Worm (Caenorhabditis elegans): ENCODE data around the gene ttr-40.

ttr-40 gene

DNA sequence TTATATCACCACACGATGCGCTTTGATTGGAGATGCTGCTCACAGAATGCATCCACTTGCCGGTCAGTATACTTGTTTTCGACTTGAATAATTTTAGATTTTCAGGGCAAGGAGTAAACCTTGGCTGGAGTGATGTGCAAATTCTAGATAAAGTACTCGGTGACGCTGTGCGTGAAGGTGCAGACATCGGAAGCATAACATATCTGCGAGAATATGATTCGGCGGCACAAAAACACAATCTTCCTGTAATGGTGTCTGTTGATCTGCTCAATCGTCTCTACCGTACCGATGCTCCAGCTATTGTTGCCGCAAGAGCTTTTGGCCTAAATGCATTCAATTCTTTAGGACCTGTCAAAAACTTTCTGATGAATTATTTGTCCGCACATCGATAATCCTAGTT, 16.8 kb downstream of the ttr-40 start (continued):
- TF ChIP-seq skn-1 (tag; optimal IDR thresholded peaks at IDR 0.05) (no peak), aly-2 (tag; optimal IDR thresholded peaks at IDR 0.05) (no peak), fos-1 (tag; optimal IDR thresholded peaks at IDR 0.05) (no peak), ztf-11 (tag; optimal IDR thresholded peaks at IDR 0.05) (no peak), snpc-4 (tag; optimal IDR thresholded peaks at IDR 0.05) (no peak), sma-3 (GFP tag; optimal IDR thresholded peaks at IDR 0.05) (peak; percentile 51), sma-9 (GFP tag; optimal IDR thresholded peaks at IDR 0.05) (peak; percentile 44), sma-9 (tag; optimal IDR thresholded peaks at IDR 0.05) (no peak), dmd-4 (tag; optimal IDR thresholded peaks at IDR 0.05) (no peak), sem-4 (tag; optimal IDR thresholded peaks at IDR 0.05) (no peak), gmeb-1 (tag; optimal IDR thresholded peaks at IDR 0.05) (no peak), zag-1 (tag; optimal IDR thresholded peaks at IDR 0.05) (no peak), F13H6.1 (tag; optimal IDR thresholded peaks at IDR 0.05) (no peak), nhr-11 (tag; optimal IDR thresholded peaks at IDR 0.05) (no peak), crh-2 (tag; optimal IDR thresholded peaks at IDR 0.05) (no peak), R02D3.7 (tag; optimal IDR thresholded peaks at IDR 0.05) (no peak)

DNA sequence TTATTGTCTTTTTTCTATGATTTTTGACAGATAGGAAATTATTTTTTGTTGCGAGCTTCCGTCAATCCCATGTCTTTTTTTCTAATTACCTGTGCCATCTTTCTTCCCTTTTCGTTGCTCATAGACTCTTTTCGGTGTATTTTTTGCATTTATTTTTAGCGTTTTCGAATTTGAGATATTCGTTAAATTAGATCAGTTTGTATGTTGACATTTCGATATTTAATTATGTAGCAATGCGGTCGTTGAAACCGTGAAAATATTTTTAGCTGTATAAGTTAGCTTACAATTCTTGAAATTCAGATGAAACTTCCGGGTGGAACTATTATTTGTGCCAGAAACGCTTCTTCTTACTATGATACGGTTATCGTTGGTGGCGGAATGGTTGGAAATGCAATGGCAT, 18.8 kb downstream of the ttr-40 start, which contains the start of gene coq-6:
Gene coq-6, plus strand, starts transcription at position 301 of the 400 bp plus-strand sequence.
- TF ChIP-seq nhr-11 (tag; optimal IDR thresholded peaks at IDR 0.05) (no peak), alr-1 (tag; optimal IDR thresholded peaks at IDR 0.05) (no peak), aly-2 (tag; optimal IDR thresholded peaks at IDR 0.05) (no peak), zag-1 (tag; optimal IDR thresholded peaks at IDR 0.05) (no peak), nhr-25 (tag; optimal IDR thresholded peaks at IDR 0.05) (no peak), nhr-23 (tag; optimal IDR thresholded peaks at IDR 0.05) (no peak), blmp-1 (tag; optimal IDR thresholded peaks at IDR 0.05; ENCODE audit: insufficient read depth) (no peak), egl-27 (tag; optimal IDR thresholded peaks at IDR 0.05) (no peak), dmd-4 (tag; optimal IDR thresholded peaks at IDR 0.05) (no peak)

DNA sequence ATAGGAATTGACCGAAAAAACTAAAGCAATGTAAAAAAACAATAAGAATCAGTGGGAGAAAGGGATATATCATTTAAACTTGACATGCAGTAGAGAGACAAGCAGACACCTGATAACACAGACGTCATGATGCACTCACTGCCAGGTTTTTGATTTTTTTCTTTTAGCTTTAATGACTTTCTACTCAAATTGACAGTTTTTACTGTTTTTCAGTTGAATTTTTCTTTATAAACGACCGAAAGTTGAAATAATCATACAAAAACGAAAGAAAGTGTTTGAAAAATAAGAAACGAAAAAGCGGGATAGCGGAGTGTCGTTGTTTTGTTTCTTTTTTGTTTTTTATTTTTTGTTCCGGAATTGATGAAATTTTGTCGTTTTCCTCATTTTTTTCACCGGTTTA, 21.1 kb downstream of the ttr-40 start, which contains the start of gene ucp-4:
Gene ucp-4, plus strand, starts transcription at position 83 of the 400 bp plus-strand sequence.
- TF ChIP-seq nhr-10 (tag; optimal IDR thresholded peaks at IDR 0.05) (no peak), ztf-1 (GFP tag; conservative IDR thresholded peaks at IDR 0.05) (no peak), nhr-6 (tag; optimal IDR thresholded peaks at IDR 0.05) (no peak), Y55F3AM.14 (GFP tag; optimal IDR thresholded peaks at IDR 0.05) (no peak), ZK546.5 (tag; optimal IDR thresholded peaks at IDR 0.05) (no peak), mab-5 (tag; optimal IDR thresholded peaks at IDR 0.05) (no peak), C34F6.9 (tag; optimal IDR thresholded peaks at IDR 0.05) (peak; percentile 37)

DNA sequence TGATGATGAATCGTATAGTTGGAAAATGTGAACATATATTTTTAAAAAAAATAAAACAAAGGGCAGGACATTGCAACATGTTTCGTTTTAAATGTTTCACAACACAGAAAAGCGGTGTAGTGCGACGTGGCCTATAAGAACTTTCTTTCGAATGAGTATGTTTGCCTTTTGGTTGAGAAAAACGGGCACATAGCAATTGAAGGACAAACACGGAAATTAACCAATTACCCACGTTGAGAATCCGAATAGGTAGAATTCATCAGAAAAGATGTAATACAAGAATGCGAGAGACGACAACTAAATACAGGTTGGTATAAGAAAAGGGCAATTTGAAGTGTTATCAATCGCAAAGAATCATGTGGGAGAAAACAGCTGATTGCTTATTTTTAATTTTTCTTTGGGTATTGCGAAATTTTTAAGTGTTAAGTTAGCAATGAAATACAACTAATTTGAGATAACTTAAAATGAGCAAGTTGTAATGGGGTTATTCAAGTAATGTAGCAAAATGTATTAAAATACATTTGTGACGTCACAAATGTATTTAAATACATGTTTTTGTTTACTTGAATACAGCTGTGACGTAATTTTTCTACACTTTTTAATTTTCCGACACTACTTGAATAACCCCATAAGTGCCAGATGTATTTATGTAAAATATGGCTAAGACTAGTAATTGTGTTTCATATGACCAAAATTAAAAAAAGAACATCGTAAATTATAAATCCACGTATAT, 21.8 kb downstream of the ttr-40 start, which contains the start of gene acl-14:
Gene acl-14, minus strand, starts transcription at position 316 of the 733 bp plus-strand sequence.
- no peak for TF ChIP-seq C34F6.9 (tag; optimal IDR thresholded peaks at IDR 0.05)
- peak; percentile 31 for TF ChIP-seq gmeb-1 (tag; optimal IDR thresholded peaks at IDR 0.05)
- peak; percentile 59 for TF ChIP-seq nhr-25 (tag; optimal IDR thresholded peaks at IDR 0.05)
- TF ChIP-seq ceh-82 (tag; optimal IDR thresholded peaks at IDR 0.05): no peak
- peak; percentile 18 for TF ChIP-seq sma-9 (GFP tag; optimal IDR thresholded peaks at IDR 0.05)
- TF ChIP-seq sma-9 (tag; optimal IDR thresholded peaks at IDR 0.05): no peak
- peak; percentile 8 for TF ChIP-seq unc-55 (GFP tag; optimal IDR thresholded peaks at IDR 0.05)

DNA sequence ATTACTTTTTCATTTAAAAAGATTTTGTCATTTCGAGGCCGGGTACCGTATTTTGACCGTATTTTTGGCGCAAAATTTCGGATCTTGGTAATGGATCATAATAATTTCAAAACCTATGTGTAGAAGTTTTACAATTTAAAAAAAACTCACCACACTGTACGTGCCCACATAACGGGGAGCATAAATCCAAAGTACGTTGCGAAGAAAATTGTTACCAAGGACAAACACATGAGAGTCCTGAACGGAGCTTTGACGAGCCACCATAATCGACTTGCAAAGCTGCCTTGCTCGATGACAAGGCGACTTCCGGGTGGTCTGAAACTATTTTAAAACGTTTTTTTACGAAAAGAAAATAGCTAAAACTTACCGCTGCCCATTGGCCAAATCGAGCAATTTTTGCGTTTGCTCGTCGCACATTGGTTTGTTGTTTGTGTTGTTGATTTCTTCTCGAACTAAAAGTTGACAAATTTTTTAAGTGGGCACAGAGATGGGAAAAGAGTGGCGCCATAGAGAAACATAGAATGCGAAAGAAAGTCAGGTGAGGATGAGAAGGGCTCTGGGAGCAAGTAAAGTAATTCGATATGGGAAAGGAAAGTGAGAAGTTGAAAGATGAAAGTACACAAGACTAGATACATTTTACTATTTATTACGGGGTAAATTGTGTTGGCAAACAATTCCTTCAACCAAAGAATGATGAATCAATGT, 22.5 kb downstream of the ttr-40 start:
- peak; percentile 7 for TF ChIP-seq nhr-129 (tag; optimal IDR thresholded peaks at IDR 0.05)
- TF ChIP-seq nhr-25 (tag; optimal IDR thresholded peaks at IDR 0.05): no peak
- TF ChIP-seq mbf-1 (tag; optimal IDR thresholded peaks at IDR 0.05): no peak
- TF ChIP-seq F13H6.1 (tag; optimal IDR thresholded peaks at IDR 0.05): peak; percentile 48

All from whole organism, L2 larva.